Fruit fly (Drosophila melanogaster): ENCODE data around the gene CheB38b.

- TF ChIP-seq psq (optimal IDR thresholded peaks at IDR 0.05) (no peak), Sin3A (optimal IDR thresholded peaks at IDR 0.05) (no peak)
Measured at dm6 chr2L:20817170-20817569, at the start of gene CheB38b.
